Worm (Caenorhabditis elegans): Measurements from ENCODE around the gene tyr-6.

The tyr-6 gene

DNA sequence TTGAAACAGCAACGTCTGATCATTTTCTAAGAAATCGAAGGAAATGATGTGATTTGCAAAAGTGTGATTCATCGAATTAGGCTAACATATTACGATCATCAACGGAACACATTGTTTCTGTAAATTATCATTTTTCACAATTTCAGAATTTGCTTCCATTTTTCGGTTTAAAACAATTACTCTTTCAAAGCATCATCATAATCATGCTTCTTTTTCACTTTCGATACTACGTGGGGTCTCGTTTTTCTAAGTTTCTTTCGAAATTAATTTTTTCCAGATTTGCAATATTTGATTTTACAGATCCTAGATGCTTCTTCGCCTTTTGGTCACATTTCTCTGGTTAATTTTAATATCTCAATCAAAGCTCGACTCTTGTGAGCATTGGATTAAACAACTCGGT, at the start of gene tyr-6:
tyr-6 (plus strand) TSS at position 301 of the 400 bp plus-strand sequence.
- TF ChIP-seq sox-2 (GFP tag; IDR thresholded peaks at IDR 0.05) (no peak), tbx-2 (tag; optimal IDR thresholded peaks at IDR 0.05) (no peak), T23F11.4 (GFP tag; optimal IDR thresholded peaks at IDR 0.05) (no peak), sdc-2 (tag; optimal IDR thresholded peaks at IDR 0.05) (no peak), unc-55 (GFP tag; optimal IDR thresholded peaks at IDR 0.05) (no peak), ceh-24 (tag; optimal IDR thresholded peaks at IDR 0.05) (no peak), ets-4 (tag; optimal IDR thresholded peaks at IDR 0.05) (no peak), fkh-6 (tag; optimal IDR thresholded peaks at IDR 0.05) (no peak), unc-3 (GFP tag; conservative IDR thresholded peaks at IDR 0.05) (no peak), unc-3 (tag; optimal IDR thresholded peaks at IDR 0.05) (no peak), zip-5 (tag; optimal IDR thresholded peaks at IDR 0.05) (no peak), syd-9 (tag; optimal IDR thresholded peaks at IDR 0.05) (no peak), ceh-48 (tag; optimal IDR thresholded peaks at IDR 0.05) (no peak), ceh-31 (tag; optimal IDR thresholded peaks at IDR 0.05) (no peak), fax-1 (tag; optimal IDR thresholded peaks at IDR 0.05) (no peak), hlh-6 (tag; optimal IDR thresholded peaks at IDR 0.05) (no peak), pag-3 (tag; optimal IDR thresholded peaks at IDR 0.05; ENCODE audit: borderline replicate concordance) (no peak)

- TF ChIP-seq fkh-6 (tag; optimal IDR thresholded peaks at IDR 0.05) (no peak), fkh-10 (GFP tag; optimal IDR thresholded peaks at IDR 0.05) (no peak), ttx-3 (tag; optimal IDR thresholded peaks at IDR 0.05) (no peak), pqm-1 (tag; optimal IDR thresholded peaks at IDR 0.05) (no peak), lin-11 (tag; optimal IDR thresholded peaks at IDR 0.05) (no peak), unc-55 (GFP tag; optimal IDR thresholded peaks at IDR 0.05) (no peak), npax-4 (tag; optimal IDR thresholded peaks at IDR 0.05) (no peak), ceh-18 (tag; optimal IDR thresholded peaks at IDR 0.05) (no peak), nhr-232 (tag; optimal IDR thresholded peaks at IDR 0.05) (no peak), hlh-8 (tag; optimal IDR thresholded peaks at IDR 0.05) (no peak), ceh-30 (tag; optimal IDR thresholded peaks at IDR 0.05) (no peak), elt-4 (tag; optimal IDR thresholded peaks at IDR 0.05) (no peak), dmd-4 (tag; optimal IDR thresholded peaks at IDR 0.05; ENCODE audit: borderline replicate concordance) (no peak), ceh-31 (tag; optimal IDR thresholded peaks at IDR 0.05) (no peak), F13H6.1 (tag; optimal IDR thresholded peaks at IDR 0.05) (no peak)
Measured at ce11 chrIV:6431582-6431981, 48.7 kb upstream of the tyr-6 start, which contains the start of gene acp-7. Gene acp-7 (minus strand): TSS chrIV:6431682.

DNA sequence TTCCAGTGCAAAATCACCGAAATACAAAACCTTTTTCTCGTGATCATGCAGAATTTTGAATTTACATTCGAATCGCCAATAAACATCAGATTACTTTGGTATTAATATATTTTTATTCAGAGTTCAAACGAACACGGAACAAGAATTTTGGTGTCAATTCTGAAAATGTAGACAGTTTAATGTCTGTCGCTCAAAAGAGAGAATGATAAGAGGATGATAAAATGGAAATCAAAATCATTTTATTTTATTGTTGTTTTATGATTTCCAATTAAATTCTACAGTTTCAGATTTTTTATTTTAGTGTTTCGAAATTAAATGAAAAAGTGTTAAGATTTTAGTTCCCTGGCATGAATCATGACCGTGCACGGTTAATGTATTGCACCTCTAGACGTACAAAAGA, 47.9 kb upstream of the tyr-6 start:
- TF ChIP-seq dmd-4 (tag; optimal IDR thresholded peaks at IDR 0.05; ENCODE audit: borderline replicate concordance) = no peak
- TF ChIP-seq T23F11.4 (GFP tag; optimal IDR thresholded peaks at IDR 0.05) = no peak
- no peak for TF ChIP-seq pha-4 (tag; optimal IDR thresholded peaks at IDR 0.05)
- TF ChIP-seq ceh-9 (tag; optimal IDR thresholded peaks at IDR 0.05) = no peak
- TF ChIP-seq elt-4 (tag; optimal IDR thresholded peaks at IDR 0.05) = no peak
- no peak for TF ChIP-seq nfya-1 (tag; optimal IDR thresholded peaks at IDR 0.05)
- TF ChIP-seq K09A11.1 (tag; optimal IDR thresholded peaks at IDR 0.05; ENCODE audit: insufficient read depth) = no peak
- no peak for TF ChIP-seq sdc-2 (tag; optimal IDR thresholded peaks at IDR 0.05)

- no peak for TF ChIP-seq hlh-30 (tag; optimal IDR thresholded peaks at IDR 0.05; ENCODE audit: insufficient read depth)
Measured at ce11 chrIV:6433424-6433823, 46.9 kb upstream of the tyr-6 start.

ce11 chrIV:6438051-6438450, 42.3 kb upstream of the tyr-6 start, which contains the start of gene dlc-5:
Gene dlc-5 (plus strand): TSS chrIV:6438204.
- TF ChIP-seq tbx-7 (tag; optimal IDR thresholded peaks at IDR 0.05) (no peak), pat-9 (tag; optimal IDR thresholded peaks at IDR 0.05) (no peak), sdc-2 (tag; optimal IDR thresholded peaks at IDR 0.05) (no peak), ttx-3 (tag; optimal IDR thresholded peaks at IDR 0.05) (no peak), lin-11 (tag; optimal IDR thresholded peaks at IDR 0.05) (no peak), dve-1 (tag; optimal IDR thresholded peaks at IDR 0.05) (no peak)
